Fruit fly (Drosophila melanogaster): ENCODE measurements around the gene CG13028.

DNA sequence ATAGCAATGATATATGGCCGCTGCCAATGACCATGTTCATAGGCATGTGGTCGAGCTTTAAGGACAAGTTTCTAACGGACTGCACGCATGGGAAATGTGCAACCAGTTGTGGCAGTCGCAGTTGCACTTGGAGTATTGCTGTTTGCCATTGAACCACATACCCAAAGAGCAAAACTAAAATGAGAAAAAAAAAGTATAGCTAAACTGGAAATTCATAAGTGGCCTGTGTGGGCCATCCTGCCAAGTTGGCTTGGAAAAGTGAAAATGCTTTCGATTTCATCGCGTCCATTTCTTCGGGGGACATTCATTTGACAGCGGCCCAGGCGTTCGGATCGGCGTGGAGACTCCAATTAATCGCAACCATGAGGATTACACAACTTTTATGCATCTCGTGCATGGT lies 21.0 kb downstream of the CG13028 start, which contains the start of gene Obp73a:
- TF ChIP-seq CG8478 (optimal IDR thresholded peaks at IDR 0.05) = no peak
- no peak for TF ChIP-seq CTCF (optimal IDR thresholded peaks at IDR 0.05)

Measured in S2 (cell line).